Worm (Caenorhabditis elegans): ENCODE results near the gene C17E7.13.

- TF ChIP-seq nhr-12 (tag; optimal IDR thresholded peaks at IDR 0.05): no peak
- no peak for TF ChIP-seq unc-39 (tag; optimal IDR thresholded peaks at IDR 0.05)
- no peak for TF ChIP-seq elt-3 (tag; optimal IDR thresholded peaks at IDR 0.05)
- TF ChIP-seq cnd-1 (tag; optimal IDR thresholded peaks at IDR 0.05): no peak
- no peak for TF ChIP-seq nhr-28 (tag; optimal IDR thresholded peaks at IDR 0.05)
- no peak for TF ChIP-seq tbx-8 (GFP tag; optimal IDR thresholded peaks at IDR 0.05)
- TF ChIP-seq ceh-43 (GFP tag; optimal IDR thresholded peaks at IDR 0.05): no peak
- no peak for TF ChIP-seq elt-1 (tag; optimal IDR thresholded peaks at IDR 0.05; ENCODE audit: borderline replicate concordance, insufficient read depth)
- TF ChIP-seq pha-4 (tag; optimal IDR thresholded peaks at IDR 0.05): no peak
- TF ChIP-seq snpc-4 (tag; optimal IDR thresholded peaks at IDR 0.05): no peak
- TF ChIP-seq ceh-83 (GFP tag; optimal IDR thresholded peaks at IDR 0.05): no peak
- TF ChIP-seq bed-3 (GFP tag; optimal IDR thresholded peaks at IDR 0.05): no peak
Measured at ce11 chrV:3843926-3844325, 45.2 kb downstream of the C17E7.13 start, which contains the start of gene ugt-32.

All from whole organism, mixed stage, embryonic.